Worm (Caenorhabditis elegans) whole organism, young adult: ENCODE measurements around the gene unc-132.
"Not testable (repeated sequence)": the region's sequence is repeated elsewhere in the genome, so short reads cannot be mapped to it uniquely, and the experiment has no call there.

Experiments used
- F57C9.4 ChIP-seq: sonication (generic microtip); optimal IDR thresholded peaks from 2 replicates; lab custom pipeline; 2017; ENCODE audit warnings: mild to moderate bottlenecking, missing genetic modification characterization, missing compliant biosample characterization
- T07F8.4 ChIP-seq: sonication (generic microtip); optimal IDR thresholded peaks from 2 replicates; lab custom pipeline; 2016; ENCODE audit warnings: mild to moderate bottlenecking, missing genetic modification characterization, moderate library complexity, missing compliant biosample characterization
- aptf-2 ChIP-seq: fragments of 200-800 bp; sonication (Bioruptor generic); conservative IDR thresholded peaks from 2 replicates; pipeline ENCODE4 v1.3.6; 2022; ENCODE audit warnings: missing genetic modification reagents, missing genetic modification characterization, missing compliant biosample characterization
- egl-18 ChIP-seq: fragments of 200-800 bp; sonication (Bioruptor generic); IDR thresholded peaks from 2 replicates; pipeline ENCODE4 v1.3.6; 2022; ENCODE audit warnings: missing genetic modification reagents, missing genetic modification characterization, missing compliant biosample characterization
- lag-1 ChIP-seq: fragments of 200-800 bp; sonication (Bioruptor generic); IDR thresholded peaks from 2 replicates; pipeline ENCODE4 v1.3.6; 2022; ENCODE audit warnings: missing genetic modification reagents, missing genetic modification characterization, missing compliant biosample characterization
- lin-35 ChIP-seq, 3 experiments: fragments of 150-350 bp in 2 of 3; sonication (generic microtip) in 1 of 3; optimal IDR thresholded peaks; 2 replicates each; lab custom pipeline; 2014 to 2018; ENCODE audit warnings: missing biosample characterization in 3 of 3, missing genetic modification characterization in 3 of 3, missing genetic modification reagents in 3 of 3
- madf-6 ChIP-seq: fragments of 200-800 bp; sonication (Bioruptor generic); IDR thresholded peaks from 2 replicates; pipeline ENCODE4 v1.3.6; 2022; ENCODE audit warnings: missing genetic modification reagents, missing genetic modification characterization, missing compliant biosample characterization
- nfya-1 ChIP-seq: sonication (generic microtip); optimal IDR thresholded peaks from 2 replicates; lab custom pipeline; 2017; ENCODE audit warnings: antibody characterized with exemption, missing compliant biosample characterization, missing genetic modification characterization, borderline replicate concordance; ENCODE audit not compliant: insufficient read depth
- nfyb-1 ChIP-seq: fragments of 200-800 bp; sonication (Bioruptor generic); IDR thresholded peaks from 2 replicates; pipeline ENCODE4 v1.3.6; 2022; ENCODE audit warnings: missing genetic modification reagents, missing genetic modification characterization, missing compliant biosample characterization
- pha-4 ChIP-seq: fragments of 150-350 bp; sonication (generic microtip); optimal IDR thresholded peaks from 2 replicates; lab custom pipeline; 2014; ENCODE audit warnings: missing biosample characterization, missing genetic modification reagents, missing genetic modification characterization
- rcor-1 ChIP-seq: fragments of 200-800 bp; sonication (Bioruptor generic); IDR thresholded peaks from 2 replicates; pipeline ENCODE4 v1.3.6; 2022; ENCODE audit warnings: missing genetic modification reagents, missing genetic modification characterization, missing compliant biosample characterization
- snpc-4 ChIP-seq, 5 experiments: fragments of 150-350 bp in 1 of 5; sonication (generic microtip) in 4 of 5; optimal IDR thresholded peaks; 2 replicates each; lab custom pipeline; 2014 to 2018; ENCODE audit warnings: missing genetic modification characterization in 5 of 5, missing biosample characterization in 3 of 5, antibody characterized with exemption in 2 of 5, mild to moderate bottlenecking in 2 of 5, missing compliant biosample characterization in 2 of 5, missing genotype in 2 of 5, moderate library complexity in 2 of 5, missing genetic modification reagents in 1 of 5

DNA sequence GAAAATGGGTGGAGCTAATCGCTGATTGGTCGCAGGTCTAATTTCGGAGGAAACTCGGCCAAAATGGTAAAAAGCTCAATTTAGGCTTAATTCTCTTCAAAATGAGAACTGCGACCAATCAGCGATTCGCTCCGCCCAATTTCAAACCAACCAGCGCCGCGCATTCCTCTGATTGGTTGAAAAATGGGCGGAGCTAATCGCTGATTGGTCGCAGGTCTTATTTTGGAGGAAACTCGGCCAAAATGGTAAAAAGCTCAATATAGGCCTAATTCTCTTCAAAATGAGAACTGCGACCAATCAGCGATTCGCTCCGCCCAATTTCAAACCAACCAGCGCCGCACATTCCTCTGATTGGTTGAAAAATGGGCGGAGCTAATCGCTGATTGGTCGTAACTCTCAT is 20.7 kb downstream of the unc-132 start:
- TF ChIP-seq lin-35 (GFP tag; optimal IDR thresholded peaks at IDR 0.05; lab: Kevin White, UChicago); aptf-2 (GFP tag; lab: Robert Waterston, UW); F57C9.4 (tag; lab: Kevin White, UChicago); lag-1; rcor-1 (GFP tag; lab: Robert Waterston, UW); nfya-1 (tag; lab: Kevin White, UChicago); egl-18 (GFP tag; lab: Robert Waterston, UW); snpc-4 (GFP tag; optimal IDR thresholded peaks at IDR 0.05; lab: Kevin White, UChicago); snpc-4 (tag; optimal IDR thresholded peaks at IDR 0.05; lab: Kevin White, UChicago); T07F8.4 (tag; lab: Kevin White, UChicago); madf-6 (GFP tag; lab: Robert Waterston, UW); pha-4 (tag; lab: Kevin White, UChicago): not testable (repeated sequence)
- peak; percentile 29; the same call in 1 of the 2 replicates for TF ChIP-seq nfyb-1 (GFP tag; lab: Robert Waterston, UW)
